Worm (Caenorhabditis elegans): ENCODE measurements around the gene evl-18.

- TF ChIP-seq him-1 (tag; optimal IDR thresholded peaks at IDR 0.05) (no peak), W03F9.2 (tag; optimal IDR thresholded peaks at IDR 0.05) (no peak), dao-5 (tag; optimal IDR thresholded peaks at IDR 0.05) (no peak)
These were observed 33.2 kb downstream of the evl-18 start, which contains the start of the genes pdi-1 and C14B1.2 for ce11 chrIII:3701411-3702310.
